Fruit fly (Drosophila melanogaster): ENCODE measurements around the gene Sfp65A.

DNA sequence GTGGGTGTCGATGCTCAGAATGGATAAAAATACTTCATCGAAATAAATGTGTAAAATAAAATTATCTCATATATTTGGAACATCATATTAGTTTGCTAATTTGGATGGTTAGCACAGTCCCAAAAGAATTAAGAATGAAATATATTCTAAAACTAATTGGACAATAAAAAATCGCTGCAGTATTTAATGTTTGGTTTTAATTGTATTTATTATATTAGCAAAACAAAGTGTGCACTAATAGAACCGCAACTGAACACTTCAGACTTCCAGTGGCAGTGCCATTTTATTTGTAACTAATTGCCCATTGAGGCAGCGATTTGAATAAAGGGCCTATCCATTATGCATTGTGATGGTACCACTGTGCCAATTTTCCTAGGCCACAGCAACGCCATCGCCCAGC, 5.0 kb downstream of the Sfp65A start:
- no peak for TF ChIP-seq pan (optimal IDR thresholded peaks at IDR 0.05)
- no peak for TF ChIP-seq EcR (GFP tag; optimal IDR thresholded peaks at IDR 0.05)
- no peak for TF ChIP-seq psq (optimal IDR thresholded peaks at IDR 0.05)
- TF ChIP-seq CG8478 (optimal IDR thresholded peaks at IDR 0.05) = no peak
- TF ChIP-seq Dll (optimal IDR thresholded peaks at IDR 0.05) = no peak
- TF ChIP-seq usp (GFP tag; optimal IDR thresholded peaks at IDR 0.05) = no peak

All from whole organism.